Worm (Caenorhabditis elegans) whole organism, L2 larva: ENCODE data around the gene str-64.

Experiments
- ama-1 ChIP-seq: fragments of 150-350 bp; optimal IDR thresholded peaks from 2 replicates; lab custom pipeline; 2018; ENCODE audit warnings: inconsistent platforms
- ceh-82 ChIP-seq: fragments of 150-350 bp; optimal IDR thresholded peaks from 2 replicates; lab custom pipeline; 2014; ENCODE audit warnings: missing biosample characterization, missing genetic modification characterization
- dmd-4 ChIP-seq: sonication (generic microtip); optimal IDR thresholded peaks from 2 replicates; lab custom pipeline; 2017; ENCODE audit warnings: missing biosample characterization, missing genetic modification characterization
- egl-27 ChIP-seq: sonication (generic microtip); optimal IDR thresholded peaks from 3 replicates; lab custom pipeline; 2017; ENCODE audit warnings: missing biosample characterization, missing genetic modification reagents, missing genetic modification characterization
- elt-1 ChIP-seq: fragments of 150-350 bp; optimal IDR thresholded peaks from 2 replicates; lab custom pipeline; 2014; ENCODE audit warnings: missing biosample characterization, missing genetic modification characterization
- fos-1 ChIP-seq: fragments of 150-350 bp; optimal IDR thresholded peaks from 2 replicates; lab custom pipeline; 2014; ENCODE audit warnings: missing biosample characterization, missing genetic modification characterization
- gmeb-1 ChIP-seq: fragments of 150-350 bp; optimal IDR thresholded peaks from 2 replicates; lab custom pipeline; 2014; ENCODE audit warnings: missing biosample characterization, missing genetic modification characterization
- lsy-2 ChIP-seq, 2 experiments: fragments of 150-350 bp in 1 of 2; sonication (generic microtip) in 1 of 2; optimal IDR thresholded peaks; 2 replicates each; lab custom pipeline; 2014 to 2017; ENCODE audit warnings: missing biosample characterization in 2 of 2, missing genetic modification characterization in 2 of 2
- mdl-1 ChIP-seq, 2 experiments: fragments of 150-350 bp in 1 of 2; sonication (generic microtip) in 1 of 2; optimal IDR thresholded peaks; 2 replicates each; lab custom pipeline; 2017; ENCODE audit warnings: missing biosample characterization in 2 of 2, missing genetic modification characterization in 2 of 2
- nhr-25 ChIP-seq: fragments of 150-350 bp; sonication (generic microtip); optimal IDR thresholded peaks from 3 replicates; lab custom pipeline; 2014; ENCODE audit warnings: missing biosample characterization, missing genetic modification characterization
- nhr-6 ChIP-seq: fragments of 150-350 bp; optimal IDR thresholded peaks from 2 replicates; lab custom pipeline; 2014; ENCODE audit warnings: missing biosample characterization, missing genetic modification characterization
- zag-1 ChIP-seq: fragments of 150-350 bp; optimal IDR thresholded peaks from 2 replicates; lab custom pipeline; 2014; ENCODE audit warnings: missing biosample characterization, missing genetic modification characterization

ce11 chrV:3276184-3276583, 6.9 kb upstream of the str-64 start:
- TF ChIP-seq fos-1 (tag; lab: Kevin White, UChicago) (no peak), nhr-25 (tag; lab: Kevin White, UChicago) (no peak), ama-1 (no peak), gmeb-1 (tag; lab: Kevin White, UChicago) (no peak), elt-1 (tag; lab: Kevin White, UChicago) (no peak), nhr-6 (tag; lab: Kevin White, UChicago) (no peak), egl-27 (tag; lab: Kevin White, UChicago) (no peak), dmd-4 (tag; lab: Kevin White, UChicago) (no peak), ceh-82 (tag; lab: Kevin White, UChicago) (no peak), mdl-1 (tag; optimal IDR thresholded peaks at IDR 0.05; lab: Kevin White, UChicago) (no peak), lsy-2 (tag; optimal IDR thresholded peaks at IDR 0.05; lab: Kevin White, UChicago) (no peak), zag-1 (tag; lab: Kevin White, UChicago) (no peak)
